Fruit fly (Drosophila melanogaster) whole organism, prepupa: ENCODE measurements around the gene Tssk.

Experiments
- CG11762 ChIP-seq: fragments of 200-800 bp; sonication (Bioruptor generic); optimal IDR thresholded peaks from 3 replicates; lab custom pipeline; 2016; ENCODE audit warnings: missing biosample characterization, missing genetic modification characterization; ENCODE audit not compliant: insufficient read depth
- CG11902 ChIP-seq: fragments of 200-800 bp; sonication (Bioruptor generic); optimal IDR thresholded peaks from 3 replicates; lab custom pipeline; 2016; ENCODE audit warnings: missing biosample characterization, missing genetic modification characterization
- CG15336 ChIP-seq: fragments of 200-800 bp; sonication (Bioruptor generic); IDR thresholded peaks from 2 replicates; pipeline ENCODE4 v1.3.6; 2022; ENCODE audit warnings: missing biosample characterization, missing genetic modification characterization
- OdsH ChIP-seq: fragments of 200-800 bp; sonication (Bioruptor generic); optimal IDR thresholded peaks from 3 replicates; lab custom pipeline; 2016; ENCODE audit warnings: missing biosample characterization, missing genetic modification characterization
- eg ChIP-seq: fragments of 200-800 bp; sonication (Bioruptor generic); IDR thresholded peaks from 3 replicates; pipeline ENCODE4 v1.3.6; 2022; ENCODE audit warnings: missing biosample characterization, missing genetic modification characterization
- spab ChIP-seq: fragments of 200-800 bp; sonication (Bioruptor generic); optimal IDR thresholded peaks from 2 replicates; lab custom pipeline; 2017; ENCODE audit warnings: missing biosample characterization, mild to moderate bottlenecking, missing genetic modification characterization, missing genetic modification reagents

dm6 chr3R:18616007-18616406 lies 17.5 kb downstream of the Tssk start:
- TF ChIP-seq spab (GFP tag; lab: Kevin White, UChicago), result no peak
- TF ChIP-seq eg (GFP tag; lab: Robert Waterston, UW), result no peak
- TF ChIP-seq CG15336 (GFP tag; lab: Robert Waterston, UW), result no peak; the same call in 1 of the 2 replicates
- no peak for TF ChIP-seq OdsH (GFP tag; lab: Kevin White, UChicago)
- no peak for TF ChIP-seq CG11902 (GFP tag; lab: Kevin White, UChicago)
- TF ChIP-seq CG11762 (GFP tag; lab: Kevin White, UChicago), result no peak
